Worm (Caenorhabditis elegans) whole organism, mixed stage, embryonic: ENCODE results near the gene C05C9.1.

Experiments
- M03D4.4 ChIP-seq: sonication (generic microtip); optimal IDR thresholded peaks from 2 replicates; lab custom pipeline; 2017; ENCODE audit warnings: mild to moderate bottlenecking, missing genetic modification characterization, missing compliant biosample characterization
- bed-3 ChIP-seq: fragments of 200-800 bp; sonication (Bioruptor generic); optimal IDR thresholded peaks from 3 replicates; lab custom pipeline; 2018; ENCODE audit warnings: mild to moderate bottlenecking, missing genetic modification characterization, moderate library complexity, missing compliant biosample characterization
- blmp-1 ChIP-seq: fragments of 150-350 bp; optimal IDR thresholded peaks from 2 replicates; lab custom pipeline; 2014; ENCODE audit warnings: missing biosample characterization, missing genetic modification characterization
- ceh-39 ChIP-seq: fragments of 150-350 bp; optimal IDR thresholded peaks from 2 replicates; lab custom pipeline; 2014; ENCODE audit warnings: missing biosample characterization, missing genetic modification characterization
- ceh-43 ChIP-seq: fragments of 200-800 bp; sonication (Bioruptor generic); optimal IDR thresholded peaks from 2 replicates; lab custom pipeline; 2018; ENCODE audit warnings: mild to moderate bottlenecking, missing genetic modification characterization, moderate library complexity, missing compliant biosample characterization
- ces-1 ChIP-seq: fragments of 150-350 bp; optimal IDR thresholded peaks from 2 replicates; lab custom pipeline; 2014; ENCODE audit warnings: missing biosample characterization, missing genetic modification reagents, missing genetic modification characterization
- cnd-1 ChIP-seq: fragments of 200-800 bp; sonication (Bioruptor generic); optimal IDR thresholded peaks from 2 replicates; lab custom pipeline; 2018; ENCODE audit warnings: mild to moderate bottlenecking, missing genetic modification characterization, missing compliant biosample characterization
- drap-1 ChIP-seq: fragments of 200-800 bp; sonication (Bioruptor generic); optimal IDR thresholded peaks from 3 replicates; lab custom pipeline; 2018; ENCODE audit warnings: mild to moderate bottlenecking, missing genetic modification characterization, missing compliant biosample characterization
- elt-1 ChIP-seq: sonication (generic microtip); optimal IDR thresholded peaks from 2 replicates; lab custom pipeline; 2017; ENCODE audit warnings: missing genetic modification characterization, mild to moderate bottlenecking, missing compliant biosample characterization, antibody characterized with exemption, moderate library complexity, borderline replicate concordance; ENCODE audit not compliant: insufficient read depth
- elt-3 ChIP-seq: fragments of 150-350 bp; optimal IDR thresholded peaks from 2 replicates; lab custom pipeline; 2014; ENCODE audit warnings: missing biosample characterization, missing genetic modification characterization
- ham-2 ChIP-seq: fragments of 200-800 bp; sonication (Bioruptor generic); optimal IDR thresholded peaks from 2 replicates; lab custom pipeline; 2018; ENCODE audit warnings: mild to moderate bottlenecking, missing genetic modification characterization, missing compliant biosample characterization
- hlh-1 ChIP-seq: fragments of 150-350 bp; optimal IDR thresholded peaks from 2 replicates; lab custom pipeline; 2014; ENCODE audit warnings: missing biosample characterization, missing genetic modification reagents, missing genetic modification characterization
- lin-13 ChIP-seq: fragments of 150-350 bp; optimal IDR thresholded peaks from 2 replicates; lab custom pipeline; 2014; ENCODE audit warnings: missing biosample characterization, missing genetic modification characterization
- lin-32 ChIP-seq: fragments of 200-800 bp; sonication (Bioruptor generic); optimal IDR thresholded peaks from 2 replicates; lab custom pipeline; 2018; ENCODE audit warnings: mild to moderate bottlenecking, missing genetic modification characterization, missing compliant biosample characterization
- lsy-2 ChIP-seq: fragments of 150-350 bp; optimal IDR thresholded peaks from 2 replicates; lab custom pipeline; 2014; ENCODE audit warnings: missing biosample characterization, missing genetic modification characterization
- mab-5 ChIP-seq: fragments of 150-350 bp; optimal IDR thresholded peaks from 2 replicates; lab custom pipeline; 2014; ENCODE audit warnings: missing biosample characterization, missing genetic modification characterization
- mep-1 ChIP-seq: fragments of 150-350 bp; optimal IDR thresholded peaks from 2 replicates; lab custom pipeline; 2017; ENCODE audit warnings: missing biosample characterization, missing genetic modification reagents, missing genetic modification characterization, inconsistent platforms
- mls-2 ChIP-seq: sonication (generic microtip); optimal IDR thresholded peaks from 2 replicates; lab custom pipeline; 2016; ENCODE audit warnings: mild to moderate bottlenecking, missing genetic modification characterization, moderate library complexity, missing compliant biosample characterization
- nhr-12 ChIP-seq: fragments of 150-350 bp; optimal IDR thresholded peaks from 2 replicates; lab custom pipeline; 2014; ENCODE audit warnings: missing biosample characterization, missing genetic modification characterization
- nhr-2 ChIP-seq: fragments of 150-350 bp; optimal IDR thresholded peaks from 2 replicates; lab custom pipeline; 2014; ENCODE audit warnings: missing biosample characterization, missing genetic modification characterization
- nhr-237 ChIP-seq: fragments of 150-350 bp; optimal IDR thresholded peaks from 2 replicates; lab custom pipeline; 2014; ENCODE audit warnings: missing biosample characterization, missing genetic modification characterization
- nhr-28 ChIP-seq: fragments of 150-350 bp; optimal IDR thresholded peaks from 2 replicates; lab custom pipeline; 2014; ENCODE audit warnings: missing biosample characterization, missing genetic modification characterization
- nhr-76 ChIP-seq: sonication (generic microtip); optimal IDR thresholded peaks from 2 replicates; lab custom pipeline; 2017; ENCODE audit warnings: missing biosample characterization, missing genetic modification characterization
- sem-2 ChIP-seq: fragments of 200-800 bp; sonication (Bioruptor generic); optimal IDR thresholded peaks from 2 replicates; lab custom pipeline; 2018; ENCODE audit warnings: mild to moderate bottlenecking, missing genetic modification characterization, missing compliant biosample characterization
- snpc-4 ChIP-seq: fragments of 150-350 bp; optimal IDR thresholded peaks from 2 replicates; lab custom pipeline; 2014; ENCODE audit warnings: missing biosample characterization, missing genetic modification characterization
- sptf-1 ChIP-seq: sonication (generic microtip); optimal IDR thresholded peaks from 2 replicates; lab custom pipeline; 2017; ENCODE audit warnings: mild to moderate bottlenecking, missing genetic modification characterization, moderate library complexity, missing compliant biosample characterization
- tbx-8 ChIP-seq: fragments of 200-800 bp; sonication (Bioruptor generic); optimal IDR thresholded peaks from 2 replicates; lab custom pipeline; 2018; ENCODE audit warnings: mild to moderate bottlenecking, missing genetic modification characterization, moderate library complexity, missing compliant biosample characterization
- unc-120 ChIP-seq: sonication (generic microtip); optimal IDR thresholded peaks from 2 replicates; lab custom pipeline; 2017; ENCODE audit warnings: missing genetic modification characterization, missing compliant biosample characterization; ENCODE audit not compliant: poor library complexity, severe bottlenecking
- unc-39 ChIP-seq: fragments of 150-350 bp; optimal IDR thresholded peaks from 2 replicates; lab custom pipeline; 2014; ENCODE audit warnings: missing biosample characterization, missing genetic modification characterization
- unc-62 ChIP-seq: fragments of 150-350 bp; optimal IDR thresholded peaks from 2 replicates; lab custom pipeline; 2014; ENCODE audit warnings: missing biosample characterization, missing genetic modification reagents, missing genetic modification characterization
- zip-8 ChIP-seq: fragments of 150-350 bp; optimal IDR thresholded peaks from 2 replicates; lab custom pipeline; 2014; ENCODE audit warnings: missing biosample characterization, missing genetic modification characterization

Gene C05C9.1

DNA sequence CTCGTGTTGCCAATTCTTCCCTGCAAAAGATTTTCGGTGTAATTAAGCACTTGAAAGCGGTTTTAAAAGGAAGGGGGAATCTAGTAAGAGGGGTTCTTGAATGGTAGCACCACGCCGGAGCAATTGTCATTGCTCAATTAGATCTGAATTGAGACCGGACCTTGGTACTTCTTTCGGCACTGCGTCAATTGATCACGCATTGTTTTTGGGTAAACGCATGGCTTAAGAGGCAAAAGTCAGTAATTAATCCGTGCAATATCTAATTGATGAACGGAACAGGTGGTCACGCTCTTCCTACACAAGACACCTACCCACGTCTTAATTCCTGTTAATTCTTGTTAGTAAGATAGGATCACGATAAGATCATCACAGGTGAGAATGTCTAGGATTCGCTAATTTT is 36.6 kb upstream of the C05C9.1 start:
- no peak for TF ChIP-seq hlh-1 (tag; lab: Kevin White, UChicago)
- peak; percentile 21 for TF ChIP-seq ces-1

DNA sequence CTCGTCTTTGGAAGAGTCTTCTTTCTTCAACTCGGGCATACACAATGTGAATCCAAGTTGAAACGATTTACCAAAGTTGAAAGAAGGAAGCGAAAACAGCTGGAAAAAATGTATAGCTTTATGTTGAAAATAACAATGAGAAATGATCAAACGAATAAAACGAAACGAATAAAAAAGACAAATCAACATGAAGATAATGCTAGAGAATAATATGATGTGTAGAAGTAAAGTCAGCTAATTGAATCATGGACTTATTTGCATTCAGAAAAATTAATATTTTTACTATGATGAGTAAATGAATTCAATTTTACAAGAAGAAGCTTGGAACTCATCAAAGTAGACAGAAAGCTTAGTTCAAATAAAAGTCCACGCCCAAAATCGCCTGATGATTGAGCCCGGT is 35.1 kb upstream of the C05C9.1 start, which contains the start of gene alr-1:
Gene alr-1, minus strand, starts transcription at position 101 of the 400 bp plus-strand sequence.
- no peak for TF ChIP-seq elt-1 (tag; lab: Kevin White, UChicago)
- TF ChIP-seq drap-1 (GFP tag; lab: Kevin White, UChicago): no peak
- TF ChIP-seq mls-2 (tag; lab: Kevin White, UChicago): no peak
- TF ChIP-seq bed-3 (GFP tag; lab: Kevin White, UChicago): no peak
- no peak for TF ChIP-seq unc-62
- TF ChIP-seq unc-39 (tag; lab: Kevin White, UChicago): no peak
- no peak for TF ChIP-seq cnd-1 (tag; lab: Kevin White, UChicago)
- no peak for TF ChIP-seq unc-120 (tag; lab: Kevin White, UChicago)
- TF ChIP-seq tbx-8 (GFP tag; lab: Kevin White, UChicago): no peak
- no peak for TF ChIP-seq nhr-237 (tag; lab: Kevin White, UChicago)
- no peak for TF ChIP-seq elt-3
- no peak for TF ChIP-seq nhr-12 (tag; lab: Kevin White, UChicago)
- TF ChIP-seq M03D4.4 (tag; lab: Kevin White, UChicago): no peak
- TF ChIP-seq mab-5 (tag; lab: Kevin White, UChicago): no peak
- TF ChIP-seq, all 35 proteins: peak for 0

- TF ChIP-seq unc-120 (tag; lab: Kevin White, UChicago) (no peak), lsy-2 (no peak), ham-2 (no peak), nhr-237 (tag; lab: Kevin White, UChicago) (no peak), snpc-4 (tag; lab: Kevin White, UChicago) (no peak), mls-2 (tag; lab: Kevin White, UChicago) (no peak), tbx-8 (GFP tag; lab: Kevin White, UChicago) (no peak), lin-32 (no peak), lin-13 (tag; lab: Kevin White, UChicago) (no peak), ceh-39 (no peak), unc-62 (no peak), bed-3 (GFP tag; lab: Kevin White, UChicago) (no peak), sem-2 (GFP tag; lab: Kevin White, UChicago) (no peak), unc-39 (tag; lab: Kevin White, UChicago) (no peak), cnd-1 (tag; lab: Kevin White, UChicago) (no peak), ceh-43 (GFP tag; lab: Kevin White, UChicago) (no peak), mab-5 (tag; lab: Kevin White, UChicago) (no peak)
These were observed 34.4 kb upstream of the C05C9.1 start for ce11 chrX:11126259-11126658.

- TF ChIP-seq unc-62 (no peak), ces-1 (no peak), ham-2 (no peak), zip-8 (tag; lab: Kevin White, UChicago) (no peak), drap-1 (GFP tag; lab: Kevin White, UChicago) (no peak), lin-32 (no peak), sem-2 (GFP tag; lab: Kevin White, UChicago) (no peak), blmp-1 (tag; lab: Kevin White, UChicago) (no peak), nhr-2 (tag; lab: Kevin White, UChicago) (no peak)
These were observed 28.4 kb upstream of the C05C9.1 start for ce11 chrX:11132260-11132659.

DNA sequence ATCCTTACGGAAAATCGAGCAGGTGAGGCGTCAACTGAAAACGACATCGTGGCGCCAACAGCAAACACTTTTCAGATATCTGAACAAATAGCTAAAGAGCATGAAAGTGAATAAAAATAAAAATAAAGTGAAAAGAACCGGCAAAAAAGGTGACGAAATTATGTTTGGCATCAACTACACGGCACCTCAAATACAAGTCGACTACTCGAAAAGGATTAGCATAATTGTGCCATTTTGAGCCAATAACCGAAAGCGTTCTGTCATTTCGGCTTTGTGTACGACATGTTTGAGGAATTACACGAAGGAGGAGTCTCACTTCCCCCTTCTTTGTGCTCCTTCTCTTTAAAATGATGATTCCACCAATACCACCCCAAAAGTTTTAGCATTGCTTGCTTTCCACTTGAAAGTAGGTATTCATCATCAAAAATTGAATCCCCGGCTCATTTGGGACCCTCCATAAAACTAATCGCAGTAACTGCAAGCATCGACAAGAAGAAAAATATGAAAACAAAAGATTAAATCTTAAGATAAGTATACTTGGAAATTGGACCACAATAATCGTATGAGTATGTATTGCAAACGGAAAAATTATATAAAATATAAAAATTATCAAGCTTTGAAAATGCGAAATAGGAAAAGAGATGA is 25.8 kb upstream of the C05C9.1 start:
- TF ChIP-seq drap-1 (GFP tag; lab: Kevin White, UChicago): no peak
- TF ChIP-seq ceh-43 (GFP tag; lab: Kevin White, UChicago): no peak
- TF ChIP-seq mls-2 (tag; lab: Kevin White, UChicago): no peak
- no peak for TF ChIP-seq cnd-1 (tag; lab: Kevin White, UChicago)
- TF ChIP-seq ces-1: no peak
- no peak for TF ChIP-seq sptf-1 (tag; lab: Kevin White, UChicago)
- no peak for TF ChIP-seq nhr-76
- TF ChIP-seq ham-2: no peak
- no peak for TF ChIP-seq nhr-28 (tag; lab: Kevin White, UChicago)
- TF ChIP-seq mep-1: no peak
- TF ChIP-seq mab-5 (tag; lab: Kevin White, UChicago): no peak
